Worm (Caenorhabditis elegans): Measurements from ENCODE around the gene pkc-2.

pkc-2 gene

DNA sequence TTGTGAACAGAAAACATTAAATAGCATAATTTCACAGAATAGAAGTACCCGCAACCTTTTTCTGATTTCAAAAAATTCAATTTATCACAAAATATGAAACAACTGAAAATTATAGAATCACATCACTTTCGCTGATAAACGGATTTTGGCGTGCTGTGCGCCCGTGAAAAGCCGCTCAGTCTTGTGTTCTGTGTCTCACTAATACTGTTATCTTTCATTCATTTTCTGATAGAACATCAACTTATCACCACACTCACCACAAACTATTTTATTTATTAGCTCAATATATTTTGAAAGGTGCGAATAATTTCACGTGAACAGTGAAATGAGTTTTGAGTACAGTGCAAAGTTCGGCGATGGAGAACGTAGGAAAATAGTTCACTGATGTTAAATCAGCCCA lies 536 bp upstream of the pkc-2 start:
- TF ChIP-seq klf-2 (GFP tag; conservative IDR thresholded peaks at IDR 0.05) (no peak), flt-1 (GFP tag; IDR thresholded peaks at IDR 0.05) (no peak), med-1 (GFP tag; optimal IDR thresholded peaks at IDR 0.05; ENCODE audit: insufficient read depth) (no peak), T22C8.4 (GFP tag; IDR thresholded peaks at IDR 0.05) (no peak), tab-1 (GFP tag; IDR thresholded peaks at IDR 0.05) (no peak), ztf-29 (GFP tag; IDR thresholded peaks at IDR 0.05) (no peak)

DNA sequence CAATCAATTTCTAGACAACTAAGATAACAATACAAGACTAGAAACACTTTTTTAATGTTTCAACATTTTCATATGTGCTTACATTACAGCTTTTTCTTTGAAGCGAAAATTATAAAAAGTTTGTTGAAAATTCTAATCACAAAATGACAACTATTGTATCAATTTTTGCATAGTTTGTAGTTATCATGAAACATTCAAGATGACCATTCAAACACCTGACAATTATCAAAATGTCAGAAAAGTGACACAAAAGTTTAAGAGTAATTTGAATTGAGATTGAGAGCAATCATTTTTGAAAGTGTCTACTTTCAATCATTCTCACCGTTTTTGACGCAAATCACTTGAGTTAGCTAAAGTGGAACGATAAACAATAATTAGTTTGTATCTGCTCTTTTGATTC lies 5.3 kb downstream of the pkc-2 start:
- no peak for TF ChIP-seq klf-2 (GFP tag; conservative IDR thresholded peaks at IDR 0.05)
- no peak for TF ChIP-seq med-1 (GFP tag; optimal IDR thresholded peaks at IDR 0.05; ENCODE audit: insufficient read depth)
- TF ChIP-seq ref-1 (GFP tag; conservative IDR thresholded peaks at IDR 0.05), result no peak

DNA sequence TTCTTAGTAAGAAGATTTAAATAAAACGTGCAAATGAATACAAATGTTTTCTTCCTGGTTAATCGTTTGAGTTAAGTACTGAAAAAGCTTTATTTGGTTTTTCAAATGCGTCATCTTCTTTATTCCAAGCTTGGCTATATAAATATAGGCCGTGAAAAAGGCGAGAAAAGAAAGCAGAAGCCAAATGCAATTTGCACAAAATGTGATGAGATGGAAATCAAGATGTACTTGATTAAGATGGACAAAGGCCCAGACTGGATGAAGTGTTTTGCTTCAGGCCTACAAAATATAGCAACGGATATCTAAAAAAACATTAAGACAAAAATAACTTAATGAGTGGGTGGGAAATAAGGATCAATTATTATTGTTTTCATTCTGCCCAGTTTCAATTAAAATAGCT lies 7.6 kb downstream of the pkc-2 start:
- TF ChIP-seq med-1 (GFP tag; optimal IDR thresholded peaks at IDR 0.05; ENCODE audit: insufficient read depth), result no peak
- no peak for TF ChIP-seq ztf-23 (GFP tag; IDR thresholded peaks at IDR 0.05)
- TF ChIP-seq klf-2 (GFP tag; conservative IDR thresholded peaks at IDR 0.05), result no peak
- no peak for TF ChIP-seq tab-1 (GFP tag; IDR thresholded peaks at IDR 0.05)
- no peak for TF ChIP-seq T22C8.4 (GFP tag; IDR thresholded peaks at IDR 0.05)
- no peak for TF ChIP-seq ref-1 (GFP tag; conservative IDR thresholded peaks at IDR 0.05)
- TF ChIP-seq cog-1 (tag; optimal IDR thresholded peaks at IDR 0.05), result no peak
- no peak for TF ChIP-seq ztf-29 (GFP tag; IDR thresholded peaks at IDR 0.05)
- TF ChIP-seq flt-1 (GFP tag; IDR thresholded peaks at IDR 0.05), result no peak

DNA sequence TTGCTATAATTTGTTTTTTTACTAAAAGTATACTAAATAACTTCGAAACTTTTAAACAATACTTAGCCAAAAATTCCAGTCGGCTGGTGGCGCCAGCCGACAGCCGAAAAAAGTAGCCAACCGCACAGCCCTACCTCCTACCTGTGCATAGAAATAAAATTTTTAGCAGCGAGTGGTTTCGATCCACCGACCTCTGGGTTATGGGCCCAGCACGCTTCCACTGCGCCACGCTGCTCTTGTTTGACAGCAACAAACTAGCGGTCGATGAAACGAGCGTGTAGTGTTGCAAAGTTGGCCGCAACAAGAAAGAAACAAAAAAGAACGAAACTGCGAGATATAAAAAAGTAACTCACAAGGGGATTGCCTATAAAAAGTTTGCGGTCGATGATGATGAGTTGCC lies 8.4 kb downstream of the pkc-2 start:
- TF ChIP-seq med-1 (GFP tag; optimal IDR thresholded peaks at IDR 0.05; ENCODE audit: insufficient read depth) (no peak), ref-1 (GFP tag; conservative IDR thresholded peaks at IDR 0.05) (0 out of 2 replicates have a peak, but pooled peaks have one; percentile 28), flt-1 (GFP tag; IDR thresholded peaks at IDR 0.05) (peak; percentile 82), cog-1 (tag; optimal IDR thresholded peaks at IDR 0.05) (no peak), tab-1 (GFP tag; IDR thresholded peaks at IDR 0.05) (peak; percentile 63; the same call in 1 of the 2 replicates)

DNA sequence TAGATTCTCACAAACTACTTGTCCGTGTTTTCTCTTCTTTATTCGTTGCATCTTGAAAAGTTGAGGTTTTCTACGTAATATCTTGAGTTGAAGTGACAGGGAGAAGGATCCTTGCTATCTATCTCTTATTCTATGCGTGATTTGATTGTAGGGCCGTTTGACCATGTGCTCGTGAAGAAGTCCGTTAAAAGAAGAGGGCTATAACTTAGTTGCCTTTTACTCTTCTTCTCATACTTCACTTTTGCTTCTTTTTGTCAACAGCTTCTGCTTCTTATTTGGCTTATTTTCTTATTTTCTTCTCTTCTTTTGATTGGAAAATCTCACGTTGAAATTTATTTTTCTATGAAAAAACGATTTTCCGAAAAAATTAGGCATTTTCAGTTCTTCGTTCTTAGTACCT lies 9.1 kb downstream of the pkc-2 start:
- TF ChIP-seq med-1 (GFP tag; optimal IDR thresholded peaks at IDR 0.05; ENCODE audit: insufficient read depth) (no peak), ref-1 (GFP tag; conservative IDR thresholded peaks at IDR 0.05) (no peak), tab-1 (GFP tag; IDR thresholded peaks at IDR 0.05) (no peak), klf-2 (GFP tag; conservative IDR thresholded peaks at IDR 0.05) (no peak), ztf-23 (GFP tag; IDR thresholded peaks at IDR 0.05) (no peak), ztf-29 (GFP tag; IDR thresholded peaks at IDR 0.05) (no peak), T22C8.4 (GFP tag; IDR thresholded peaks at IDR 0.05) (no peak)

DNA sequence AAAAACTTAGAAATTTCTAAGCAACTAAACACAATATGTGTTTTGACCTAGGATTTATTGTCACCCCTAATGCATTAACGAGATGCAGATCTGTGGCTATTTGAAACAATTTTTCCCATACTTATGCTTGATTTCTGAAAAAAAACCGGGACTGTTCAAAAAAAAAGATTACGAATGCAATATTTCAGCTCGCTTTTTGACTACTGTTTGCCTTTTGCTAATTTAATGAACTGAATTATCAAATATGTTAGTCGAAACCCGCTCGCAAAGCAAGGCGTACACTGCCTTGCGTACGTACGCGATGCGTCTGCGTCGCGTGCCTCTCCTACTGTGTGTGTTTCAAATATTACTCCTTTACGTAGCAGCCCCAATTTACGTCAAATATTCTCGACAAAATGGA lies 22.4 kb downstream of the pkc-2 start, which contains the start of gene C23F12.4:
Gene C23F12.4 (plus strand): TSS at position 301 of the 400 bp plus-strand sequence.
- no peak for TF ChIP-seq tab-1 (GFP tag; IDR thresholded peaks at IDR 0.05)
- TF ChIP-seq med-1 (GFP tag; optimal IDR thresholded peaks at IDR 0.05; ENCODE audit: insufficient read depth), result no peak
- TF ChIP-seq ztf-29 (GFP tag; IDR thresholded peaks at IDR 0.05), result no peak
- TF ChIP-seq klf-2 (GFP tag; conservative IDR thresholded peaks at IDR 0.05), result no peak
- TF ChIP-seq flt-1 (GFP tag; IDR thresholded peaks at IDR 0.05), result no peak
- no peak for TF ChIP-seq ztf-23 (GFP tag; IDR thresholded peaks at IDR 0.05)
- no peak for TF ChIP-seq T22C8.4 (GFP tag; IDR thresholded peaks at IDR 0.05)
- no peak for TF ChIP-seq cog-1 (tag; optimal IDR thresholded peaks at IDR 0.05)
- TF ChIP-seq ref-1 (GFP tag; conservative IDR thresholded peaks at IDR 0.05), result no peak

DNA sequence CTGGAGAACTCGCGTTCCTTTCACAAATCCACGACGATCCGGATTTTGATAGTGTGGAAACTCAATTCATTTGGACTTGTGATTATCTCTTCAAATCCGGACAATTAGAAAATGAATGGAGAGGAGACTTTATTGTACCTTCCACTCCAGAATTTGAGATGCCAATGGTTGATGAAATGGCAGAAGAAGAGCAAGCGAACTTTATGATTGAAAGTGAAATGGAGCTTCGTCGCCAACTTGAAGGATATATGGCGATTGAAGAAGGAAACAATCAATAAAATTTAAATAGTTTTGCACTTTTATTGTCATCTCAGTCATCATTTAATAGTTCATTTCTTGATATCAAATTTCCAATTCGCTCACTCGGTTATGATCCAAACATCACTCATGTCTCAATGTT lies 24.1 kb downstream of the pkc-2 start:
- TF ChIP-seq ztf-29 (GFP tag; IDR thresholded peaks at IDR 0.05) (no peak), flt-1 (GFP tag; IDR thresholded peaks at IDR 0.05) (no peak), cog-1 (tag; optimal IDR thresholded peaks at IDR 0.05) (no peak), tab-1 (GFP tag; IDR thresholded peaks at IDR 0.05) (no peak), ztf-23 (GFP tag; IDR thresholded peaks at IDR 0.05) (no peak), T22C8.4 (GFP tag; IDR thresholded peaks at IDR 0.05) (no peak), ref-1 (GFP tag; conservative IDR thresholded peaks at IDR 0.05) (no peak), klf-2 (GFP tag; conservative IDR thresholded peaks at IDR 0.05) (no peak), med-1 (GFP tag; optimal IDR thresholded peaks at IDR 0.05; ENCODE audit: insufficient read depth) (no peak)

DNA sequence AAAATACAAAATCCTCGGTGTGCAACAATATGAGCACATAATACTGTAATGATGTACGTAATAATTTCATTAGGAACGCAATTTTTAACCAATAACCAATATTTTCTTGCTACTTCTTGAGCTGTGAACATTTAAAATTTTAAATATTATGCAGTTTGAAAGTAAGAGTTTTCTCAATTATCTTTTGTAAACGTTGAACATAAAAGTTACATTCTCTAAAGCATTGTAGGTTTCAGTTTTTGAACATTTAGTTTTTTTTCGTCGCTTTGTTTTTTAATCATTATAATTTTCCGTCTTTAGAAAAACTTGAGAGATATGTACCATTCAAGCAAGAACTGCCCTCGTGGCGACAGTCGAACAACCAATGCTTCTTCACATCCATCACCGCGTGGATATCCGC lies 26.7 kb downstream of the pkc-2 start, which contains the start of gene C23F12.3:
Gene C23F12.3 (plus strand): TSS at position 301 of the 400 bp plus-strand sequence.
- TF ChIP-seq klf-2 (GFP tag; conservative IDR thresholded peaks at IDR 0.05), result no peak
- TF ChIP-seq tab-1 (GFP tag; IDR thresholded peaks at IDR 0.05), result no peak
- TF ChIP-seq ztf-29 (GFP tag; IDR thresholded peaks at IDR 0.05), result no peak
- no peak for TF ChIP-seq ref-1 (GFP tag; conservative IDR thresholded peaks at IDR 0.05)
- TF ChIP-seq med-1 (GFP tag; optimal IDR thresholded peaks at IDR 0.05; ENCODE audit: insufficient read depth), result no peak
- no peak for TF ChIP-seq cog-1 (tag; optimal IDR thresholded peaks at IDR 0.05)
- no peak for TF ChIP-seq T22C8.4 (GFP tag; IDR thresholded peaks at IDR 0.05)
- no peak for TF ChIP-seq ztf-23 (GFP tag; IDR thresholded peaks at IDR 0.05)

DNA sequence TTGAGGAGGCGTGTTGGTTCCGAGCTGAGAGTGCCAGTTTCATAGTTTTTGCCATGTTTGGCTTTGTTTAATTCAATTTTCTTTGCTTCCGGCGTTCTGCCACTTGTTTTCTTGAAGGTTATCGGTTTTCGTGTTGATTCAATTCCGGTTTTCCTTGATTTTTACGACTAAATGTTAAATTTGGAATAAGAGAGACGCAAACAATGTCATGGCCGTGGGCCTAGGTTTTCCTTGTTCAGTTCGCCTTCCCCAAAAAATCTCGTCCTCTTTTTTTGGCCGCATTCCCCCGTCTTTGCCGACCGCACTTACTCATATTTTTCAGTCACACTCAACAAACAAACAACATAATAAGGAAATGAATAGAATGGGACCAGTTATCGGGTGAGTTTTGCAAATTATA lies 29.1 kb downstream of the pkc-2 start, which contains the start of gene C23F12.9:
Gene C23F12.9 (plus strand): TSS at position 301 of the 400 bp plus-strand sequence.
- TF ChIP-seq ref-1 (GFP tag; conservative IDR thresholded peaks at IDR 0.05), result no peak
- TF ChIP-seq flt-1 (GFP tag; IDR thresholded peaks at IDR 0.05), result no peak
- no peak for TF ChIP-seq T22C8.4 (GFP tag; IDR thresholded peaks at IDR 0.05)
- no peak for TF ChIP-seq cog-1 (tag; optimal IDR thresholded peaks at IDR 0.05)
- no peak for TF ChIP-seq ztf-29 (GFP tag; IDR thresholded peaks at IDR 0.05)
- no peak for TF ChIP-seq ztf-23 (GFP tag; IDR thresholded peaks at IDR 0.05)
- no peak for TF ChIP-seq tab-1 (GFP tag; IDR thresholded peaks at IDR 0.05)
- no peak for TF ChIP-seq klf-2 (GFP tag; conservative IDR thresholded peaks at IDR 0.05)
- no peak for TF ChIP-seq med-1 (GFP tag; optimal IDR thresholded peaks at IDR 0.05; ENCODE audit: insufficient read depth)

DNA sequence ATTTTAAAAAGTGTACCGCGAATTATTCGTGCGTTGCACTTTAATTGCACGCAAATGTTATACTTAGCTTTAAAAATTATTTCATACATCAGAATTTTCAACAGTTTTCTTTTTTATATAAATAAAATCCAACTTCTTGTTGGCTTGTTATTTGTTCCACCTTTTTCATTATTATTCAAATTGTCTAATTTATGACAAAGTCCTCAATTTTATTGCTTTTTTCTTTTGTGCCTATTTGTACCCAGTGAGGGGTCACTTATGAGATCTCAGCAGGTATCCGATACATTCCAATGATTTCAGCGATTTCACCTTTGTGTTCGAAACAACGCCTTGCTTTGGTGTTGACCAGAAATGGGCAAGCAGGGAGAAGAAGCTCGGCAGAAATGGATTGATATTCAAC lies 32.8 kb downstream of the pkc-2 start, which contains the start of gene fln-2:
Gene fln-2 (plus strand): TSS at position 301 of the 400 bp plus-strand sequence.
- TF ChIP-seq cog-1 (tag; optimal IDR thresholded peaks at IDR 0.05), result no peak
- no peak for TF ChIP-seq ztf-23 (GFP tag; IDR thresholded peaks at IDR 0.05)
- no peak for TF ChIP-seq tab-1 (GFP tag; IDR thresholded peaks at IDR 0.05)
- no peak for TF ChIP-seq med-1 (GFP tag; optimal IDR thresholded peaks at IDR 0.05; ENCODE audit: insufficient read depth)
